Fruit fly (Drosophila melanogaster) whole organism, embryonic: Measurements from ENCODE around the gene waw.

Source experiments
- BEAF-32 ChIP-seq: fragments of 200-800 bp; sonication (Bioruptor generic); optimal IDR thresholded peaks from 3 replicates; lab custom pipeline; 2017; ENCODE audit warnings: missing biosample characterization, missing genetic modification characterization, mild to moderate bottlenecking, moderate library complexity, missing genetic modification reagents
- CG10321 ChIP-seq: fragments of 200-800 bp; sonication (Bioruptor generic); IDR thresholded peaks from 2 replicates; pipeline ENCODE4 v1.3.6; 2022; ENCODE audit warnings: missing biosample characterization, missing genetic modification characterization
- CG1529 ChIP-seq: fragments of 200-800 bp; sonication (Bioruptor generic); optimal IDR thresholded peaks from 3 replicates; lab custom pipeline; 2018; ENCODE audit warnings: missing biosample characterization, missing genetic modification characterization
- ato ChIP-seq: fragments of 200-800 bp; sonication (Bioruptor generic); IDR thresholded peaks from 2 replicates; pipeline ENCODE4 v1.3.6; 2022; ENCODE audit warnings: missing biosample characterization, missing genetic modification characterization; ENCODE audit not compliant: partially characterized antibody
- wdn ChIP-seq: fragments of 200-800 bp; sonication (Bioruptor generic); IDR thresholded peaks from 2 replicates; pipeline ENCODE4 v1.3.6; 2022; ENCODE audit warnings: missing biosample characterization, missing genetic modification characterization
- zen ChIP-seq: fragments of 200-800 bp; sonication (Bioruptor generic); optimal IDR thresholded peaks from 3 replicates; lab custom pipeline; 2018; ENCODE audit warnings: missing biosample characterization, mild to moderate bottlenecking, missing genetic modification characterization, moderate library complexity

DNA sequence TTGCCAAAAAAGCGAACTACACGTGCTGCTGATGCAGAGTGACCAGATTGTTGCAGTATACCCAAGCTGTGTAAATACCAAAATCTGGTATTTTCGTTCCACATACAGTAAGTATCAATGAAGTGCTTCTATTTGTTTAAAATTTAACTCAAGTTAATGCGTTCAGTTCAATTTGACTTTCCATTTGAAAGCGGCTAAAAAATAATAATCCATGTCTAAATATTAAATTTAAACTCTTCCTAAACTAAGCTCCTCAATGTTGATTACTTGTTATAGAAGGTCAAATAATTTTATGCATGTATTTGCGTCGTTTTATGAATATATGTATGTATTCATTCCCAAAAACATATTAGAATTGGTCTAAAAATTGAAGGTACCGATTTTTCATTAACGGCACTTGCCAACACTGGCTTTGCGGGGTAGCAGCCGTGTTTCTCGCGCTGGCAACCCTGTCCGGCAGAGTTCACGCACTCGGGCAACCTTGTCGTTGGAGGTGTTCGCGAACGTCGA, 13.0 kb upstream of the waw start, which contains the start of the genes peng and sol:
- TF ChIP-seq CG10321 (GFP tag; lab: Robert Waterston, UW) = no peak
- peak; percentile 56 for TF ChIP-seq wdn (GFP tag; lab: Robert Waterston, UW)
- peak; percentile 44 for TF ChIP-seq BEAF-32 (GFP tag; lab: Kevin White, UChicago)
- TF ChIP-seq zen (tag; lab: Kevin White, UChicago) = peak; percentile 40
- TF ChIP-seq CG1529 (GFP tag; lab: Kevin White, UChicago) = peak; percentile 18
- TF ChIP-seq ato = no peak
